Fruit fly (Drosophila melanogaster): Measurements from ENCODE around the gene wupA.

DNA sequence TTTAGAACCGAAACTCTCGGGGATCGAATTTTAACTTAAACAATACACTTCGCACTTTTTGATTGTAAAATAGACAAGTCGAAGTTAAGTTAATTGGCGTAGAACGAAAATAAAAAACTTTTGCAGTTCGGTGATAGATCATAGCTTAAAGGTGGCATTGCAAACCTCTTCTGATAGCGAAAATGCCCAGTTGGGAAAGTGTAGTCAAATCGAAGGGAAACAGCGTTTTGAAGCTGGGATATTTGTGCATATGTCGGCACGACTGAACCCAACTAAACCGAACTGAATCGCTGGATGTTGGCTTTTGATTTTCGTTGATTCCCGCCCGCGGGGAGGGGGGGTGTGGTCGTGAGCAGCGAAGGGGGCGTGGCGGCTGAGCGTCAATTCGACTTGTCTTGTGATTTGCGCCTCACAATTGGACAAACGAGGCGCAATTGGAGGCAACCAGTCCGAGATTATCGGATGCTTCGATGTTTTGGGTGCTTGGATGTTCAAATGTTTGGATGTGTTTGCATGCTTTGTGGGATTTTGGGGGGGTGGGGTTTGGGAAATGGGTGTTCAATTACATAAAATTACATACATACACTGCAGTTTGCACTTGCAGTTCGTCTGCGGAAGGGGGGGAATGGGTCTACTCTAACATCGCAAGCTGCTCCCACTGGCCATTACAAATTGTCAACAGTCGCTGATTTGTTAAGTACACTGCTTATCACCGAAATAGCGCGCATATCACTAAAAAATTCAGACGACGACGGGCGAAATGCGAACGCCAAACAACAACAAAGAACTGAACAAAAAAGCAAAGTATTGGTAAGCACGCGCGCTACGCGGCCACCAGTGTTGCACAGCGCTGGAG, 31.9 kb downstream of the wupA start:
- TF ChIP-seq Dll (optimal IDR thresholded peaks at IDR 0.05) = no peak
- TF ChIP-seq usp (GFP tag; optimal IDR thresholded peaks at IDR 0.05) = no peak
- no peak for TF ChIP-seq psq (optimal IDR thresholded peaks at IDR 0.05)
- no peak for TF ChIP-seq pan (optimal IDR thresholded peaks at IDR 0.05)
- TF ChIP-seq CG8478 (optimal IDR thresholded peaks at IDR 0.05) = no peak
- TF ChIP-seq EcR (GFP tag; optimal IDR thresholded peaks at IDR 0.05) = no peak
